Fruit fly (Drosophila melanogaster) whole organism: ENCODE measurements around the gene Pak.

Experiments used
- CG8478 ChIP-seq: fragments of >200 bp; optimal IDR thresholded peaks from 2 replicates; lab custom pipeline; 2018; ENCODE audit warnings: inconsistent platforms
- Dll ChIP-seq: fragments of >200 bp; optimal IDR thresholded peaks from 2 replicates; lab custom pipeline; 2017
- EcR ChIP-seq, 2 experiments: fragments of >200 bp; optimal IDR thresholded peaks; 2 replicates each; lab custom pipeline; 2017; ENCODE audit warnings: missing biosample characterization in 2 of 2, missing genetic modification characterization in 2 of 2, missing genetic modification reagents in 2 of 2
- pan ChIP-seq: fragments of >200 bp; optimal IDR thresholded peaks from 2 replicates; lab custom pipeline; 2017
- psq ChIP-seq: fragments of >200 bp; optimal IDR thresholded peaks from 2 replicates; lab custom pipeline; 2017
- usp ChIP-seq: fragments of >200 bp; optimal IDR thresholded peaks from 2 replicates; lab custom pipeline; 2017; ENCODE audit warnings: missing biosample characterization, missing genetic modification characterization, mixed read lengths

DNA sequence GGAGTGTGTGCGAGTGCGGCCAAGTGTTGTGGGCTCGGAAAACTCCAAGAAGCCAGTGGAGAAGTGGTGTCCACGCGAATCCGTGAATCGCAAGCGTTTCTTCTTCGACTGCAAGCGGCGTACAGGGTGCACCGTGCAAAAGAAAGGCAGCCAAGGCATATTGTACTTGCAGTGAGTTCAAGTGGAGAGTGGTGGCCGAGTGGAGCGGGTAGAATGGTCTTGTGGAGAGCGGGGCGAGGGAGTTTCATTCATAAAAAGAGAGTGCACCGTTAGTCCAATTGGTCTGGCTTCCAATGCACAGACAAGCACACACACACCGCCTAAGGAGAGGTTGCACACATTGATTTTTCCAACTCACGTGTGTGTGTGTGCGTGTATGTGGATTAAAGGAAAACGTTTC is 485 bp downstream of the Pak start:
- no peak for TF ChIP-seq EcR (GFP tag; optimal IDR thresholded peaks at IDR 0.05; lab: Kevin White, UChicago)
- no peak for TF ChIP-seq pan (lab: Kevin White, UChicago)
- no peak for TF ChIP-seq psq (lab: Kevin White, UChicago)
- TF ChIP-seq CG8478 (lab: Kevin White, UChicago), result no peak
- TF ChIP-seq usp (GFP tag; lab: Kevin White, UChicago), result no peak
- TF ChIP-seq Dll, result peak; percentile 23
